Worm (Caenorhabditis elegans): ENCODE measurements around the gene fnta-1.

The fnta-1 gene

DNA sequence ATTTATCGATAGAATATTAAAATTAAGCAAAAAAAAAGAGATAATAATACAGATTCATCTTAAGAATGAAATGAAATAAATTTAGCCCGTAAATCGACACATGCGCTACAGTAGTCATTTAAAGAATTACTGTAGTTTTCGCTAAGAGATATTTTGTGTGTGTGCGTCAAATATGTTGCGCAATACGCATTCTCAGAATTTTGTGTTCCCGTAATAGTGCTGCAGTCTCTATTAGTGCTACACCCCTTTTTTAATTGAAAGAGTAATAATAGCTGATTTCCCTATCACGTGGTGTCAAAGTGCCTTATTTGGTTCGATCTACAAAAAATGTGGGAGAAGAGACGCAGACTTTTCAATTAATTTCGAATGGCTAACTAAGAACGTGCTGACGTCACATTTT, 4.2 kb upstream of the fnta-1 start:
- no peak for TF ChIP-seq nhr-129 (tag; optimal IDR thresholded peaks at IDR 0.05)
- TF ChIP-seq elt-3 (tag; optimal IDR thresholded peaks at IDR 0.05): no peak
- TF ChIP-seq lin-11 (tag; optimal IDR thresholded peaks at IDR 0.05): no peak
- TF ChIP-seq nhr-10 (tag; optimal IDR thresholded peaks at IDR 0.05): no peak
- TF ChIP-seq lin-13 (GFP tag; optimal IDR thresholded peaks at IDR 0.05): no peak
- no peak for TF ChIP-seq mdl-1 (tag; optimal IDR thresholded peaks at IDR 0.05)
- TF ChIP-seq lin-39 (tag; optimal IDR thresholded peaks at IDR 0.05): no peak
- TF ChIP-seq gmeb-1 (tag; optimal IDR thresholded peaks at IDR 0.05): no peak
- no peak for TF ChIP-seq nhr-25 (tag; optimal IDR thresholded peaks at IDR 0.05)
- no peak for TF ChIP-seq sma-3 (GFP tag; optimal IDR thresholded peaks at IDR 0.05)
- TF ChIP-seq ztf-1 (GFP tag; conservative IDR thresholded peaks at IDR 0.05): no peak
- no peak for TF ChIP-seq sma-9 (GFP tag; optimal IDR thresholded peaks at IDR 0.05)
- TF ChIP-seq sma-9 (tag; optimal IDR thresholded peaks at IDR 0.05): no peak
- TF ChIP-seq nhr-12 (tag; optimal IDR thresholded peaks at IDR 0.05): no peak
- TF ChIP-seq peb-1 (tag; optimal IDR thresholded peaks at IDR 0.05): no peak
- TF ChIP-seq nhr-6 (tag; optimal IDR thresholded peaks at IDR 0.05): no peak
- TF ChIP-seq Y55F3AM.14 (GFP tag; optimal IDR thresholded peaks at IDR 0.05): no peak
- no peak for TF ChIP-seq elt-1 (tag; optimal IDR thresholded peaks at IDR 0.05)
- TF ChIP-seq F13H6.1 (tag; optimal IDR thresholded peaks at IDR 0.05): no peak
- TF ChIP-seq mab-5 (tag; optimal IDR thresholded peaks at IDR 0.05): no peak

DNA sequence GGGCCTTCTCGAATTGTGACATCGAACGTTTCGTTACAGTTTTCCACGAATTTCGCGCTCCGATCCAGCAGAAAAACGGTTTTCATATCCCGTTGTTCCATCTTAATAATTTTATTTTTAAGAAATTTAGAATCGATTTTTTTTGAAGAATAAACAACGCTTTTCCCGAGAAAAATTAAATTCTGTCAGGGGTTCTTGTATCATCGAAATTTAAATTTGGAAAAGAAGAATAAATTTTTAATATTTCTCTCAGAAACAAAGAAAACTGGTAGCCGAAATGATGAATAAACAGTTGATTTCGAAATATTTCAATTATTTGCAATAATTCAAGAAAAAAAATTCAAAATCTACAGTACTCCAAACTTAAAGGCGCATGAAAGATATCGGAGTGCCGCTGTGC, 2.8 kb downstream of the fnta-1 start, which contains the start of gene ints-13:
Gene ints-13, minus strand, starts transcription at position 101 of the 400 bp plus-strand sequence.
- TF ChIP-seq nhr-21 (tag; optimal IDR thresholded peaks at IDR 0.05) (no peak), ceh-16 (tag; optimal IDR thresholded peaks at IDR 0.05) (no peak), sem-4 (tag; optimal IDR thresholded peaks at IDR 0.05) (no peak), elt-3 (tag; optimal IDR thresholded peaks at IDR 0.05) (no peak), egl-27 (tag; optimal IDR thresholded peaks at IDR 0.05) (no peak), R02D3.7 (tag; optimal IDR thresholded peaks at IDR 0.05) (no peak), aly-2 (tag; optimal IDR thresholded peaks at IDR 0.05) (no peak), unc-39 (tag; optimal IDR thresholded peaks at IDR 0.05) (no peak), alr-1 (tag; optimal IDR thresholded peaks at IDR 0.05) (no peak), mbf-1 (tag; optimal IDR thresholded peaks at IDR 0.05) (no peak), blmp-1 (tag; optimal IDR thresholded peaks at IDR 0.05; ENCODE audit: insufficient read depth) (no peak), nhr-237 (tag; optimal IDR thresholded peaks at IDR 0.05) (no peak), ztf-4 (tag; optimal IDR thresholded peaks at IDR 0.05) (no peak), ztf-1 (GFP tag; conservative IDR thresholded peaks at IDR 0.05) (no peak), nhr-129 (tag; optimal IDR thresholded peaks at IDR 0.05) (no peak), mab-5 (tag; optimal IDR thresholded peaks at IDR 0.05) (no peak), fos-1 (tag; optimal IDR thresholded peaks at IDR 0.05) (no peak)

- TF ChIP-seq lin-11 (tag; optimal IDR thresholded peaks at IDR 0.05): no peak
- no peak for TF ChIP-seq lsy-2 (tag; optimal IDR thresholded peaks at IDR 0.05)
- no peak for TF ChIP-seq nhr-25 (tag; optimal IDR thresholded peaks at IDR 0.05)
- TF ChIP-seq nhr-77 (tag; optimal IDR thresholded peaks at IDR 0.05): no peak
- TF ChIP-seq nhr-237 (tag; optimal IDR thresholded peaks at IDR 0.05): no peak
- TF ChIP-seq nhr-6 (tag; optimal IDR thresholded peaks at IDR 0.05): no peak
- no peak for TF ChIP-seq peb-1 (tag; optimal IDR thresholded peaks at IDR 0.05)
- no peak for TF ChIP-seq lin-13 (GFP tag; optimal IDR thresholded peaks at IDR 0.05)
- no peak for TF ChIP-seq nhr-129 (tag; optimal IDR thresholded peaks at IDR 0.05)
- no peak for TF ChIP-seq nhr-11 (tag; optimal IDR thresholded peaks at IDR 0.05)
- TF ChIP-seq snpc-4 (tag; optimal IDR thresholded peaks at IDR 0.05): no peak
- TF ChIP-seq mbf-1 (tag; optimal IDR thresholded peaks at IDR 0.05): no peak
- no peak for TF ChIP-seq F13H6.1 (tag; optimal IDR thresholded peaks at IDR 0.05)
- no peak for TF ChIP-seq zag-1 (tag; optimal IDR thresholded peaks at IDR 0.05)
- no peak for TF ChIP-seq ztf-1 (GFP tag; conservative IDR thresholded peaks at IDR 0.05)
- TF ChIP-seq nhr-10 (tag; optimal IDR thresholded peaks at IDR 0.05): no peak
- TF ChIP-seq nhr-12 (tag; optimal IDR thresholded peaks at IDR 0.05): no peak
Measured at ce11 chrIV:236138-236537, 4.0 kb downstream of the fnta-1 start.

DNA sequence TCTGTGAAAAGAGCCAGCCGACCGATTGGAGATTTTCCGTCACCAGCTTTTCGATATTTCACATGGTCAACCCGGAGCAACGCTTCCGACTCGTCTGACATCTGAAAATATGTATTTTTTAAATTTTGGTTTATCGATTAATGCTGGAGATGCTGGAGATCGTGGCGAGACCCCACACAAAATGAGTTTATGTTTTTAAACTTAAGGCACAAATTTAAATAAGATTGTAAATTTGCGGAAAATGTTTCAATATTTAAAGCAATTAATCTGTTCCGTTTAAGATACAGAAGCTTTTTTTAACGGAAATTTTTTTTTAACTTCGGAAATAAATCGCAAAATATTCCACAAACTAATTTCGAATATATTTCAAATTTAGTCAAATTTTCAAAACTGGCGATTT, 8.4 kb downstream of the fnta-1 start, which contains the start of gene gtf-2H1:
Gene gtf-2H1, minus strand, starts transcription at position 101 of the 400 bp plus-strand sequence.
- TF ChIP-seq peb-1 (tag; optimal IDR thresholded peaks at IDR 0.05): no peak
- no peak for TF ChIP-seq mab-5 (tag; optimal IDR thresholded peaks at IDR 0.05)
- TF ChIP-seq aly-2 (tag; optimal IDR thresholded peaks at IDR 0.05): no peak
- no peak for TF ChIP-seq Y55F3AM.14 (GFP tag; optimal IDR thresholded peaks at IDR 0.05)
- no peak for TF ChIP-seq unc-39 (tag; optimal IDR thresholded peaks at IDR 0.05)
- no peak for TF ChIP-seq lin-13 (GFP tag; optimal IDR thresholded peaks at IDR 0.05)
- TF ChIP-seq nhr-10 (tag; optimal IDR thresholded peaks at IDR 0.05): no peak
- TF ChIP-seq crh-2 (tag; optimal IDR thresholded peaks at IDR 0.05): no peak
- no peak for TF ChIP-seq elt-1 (tag; optimal IDR thresholded peaks at IDR 0.05)
- TF ChIP-seq nhr-237 (tag; optimal IDR thresholded peaks at IDR 0.05): no peak
- TF ChIP-seq ama-1 (optimal IDR thresholded peaks at IDR 0.05): no peak
- TF ChIP-seq elt-3 (tag; optimal IDR thresholded peaks at IDR 0.05): no peak
- no peak for TF ChIP-seq lin-39 (tag; optimal IDR thresholded peaks at IDR 0.05)
- TF ChIP-seq nhr-77 (tag; optimal IDR thresholded peaks at IDR 0.05): no peak
- TF ChIP-seq unc-62 (GFP tag; optimal IDR thresholded peaks at IDR 0.05): no peak
- TF ChIP-seq C34F6.9 (tag; optimal IDR thresholded peaks at IDR 0.05): no peak
- no peak for TF ChIP-seq blmp-1 (tag; optimal IDR thresholded peaks at IDR 0.05; ENCODE audit: insufficient read depth)
